Worm (Caenorhabditis elegans) whole organism, young adult: ENCODE data around the gene R02D5.7.

ENCODE experiments used
- Y53G8AR.9 ChIP-seq: fragments of 200-800 bp; sonication (Bioruptor generic); conservative IDR thresholded peaks from 2 replicates; pipeline ENCODE4 v1.3.6; 2022; ENCODE audit warnings: missing genetic modification reagents, missing genetic modification characterization, missing compliant biosample characterization
- Y67H2A.10 ChIP-seq: fragments of 200-800 bp; sonication (Bioruptor generic); conservative IDR thresholded peaks from 2 replicates; pipeline ENCODE4 v1.3.6; 2022; ENCODE audit warnings: missing genetic modification reagents, missing genetic modification characterization, missing compliant biosample characterization
- aptf-2 ChIP-seq: fragments of 200-800 bp; sonication (Bioruptor generic); conservative IDR thresholded peaks from 2 replicates; pipeline ENCODE4 v1.3.6; 2022; ENCODE audit warnings: missing genetic modification reagents, missing genetic modification characterization, missing compliant biosample characterization
- atf-7 ChIP-seq: sonication (generic microtip); optimal IDR thresholded peaks from 2 replicates; lab custom pipeline; 2017; ENCODE audit warnings: mild to moderate bottlenecking, missing genetic modification characterization, missing compliant biosample characterization
- cebp-1 ChIP-seq, 2 experiments: fragments of 200-800 bp in 1 of 2; sonication (Bioruptor generic) in 1 of 2; sonication (generic microtip) in 1 of 2; IDR thresholded peaks in 1 of 2; optimal IDR thresholded peaks in 1 of 2; 2 replicates each; pipeline versions ENCODE4 v1.3.6 to Lab custom; 2017 to 2022; ENCODE audit warnings: missing compliant biosample characterization in 2 of 2, missing genetic modification characterization in 2 of 2, mild to moderate bottlenecking in 1 of 2, missing genetic modification reagents in 1 of 2, moderate library complexity in 1 of 2
- lin-54 ChIP-seq: fragments of 200-800 bp; sonication (Bioruptor generic); optimal IDR thresholded peaks from 2 replicates; lab custom pipeline; 2018; ENCODE audit warnings: mild to moderate bottlenecking, missing genetic modification characterization, missing compliant biosample characterization
- rpc-1 ChIP-seq, 2 experiments: fragments of 150-350 bp in 1 of 2; sonication (generic microtip) in 1 of 2; optimal IDR thresholded peaks; 2 replicates each; lab custom pipeline; 2014 to 2018; ENCODE audit warnings: missing biosample characterization in 1 of 2, missing genetic modification characterization in 1 of 2, missing genetic modification reagents in 1 of 2, missing genotype in 1 of 2
- sdz-38 ChIP-seq: sonication (generic microtip); optimal IDR thresholded peaks from 2 replicates; lab custom pipeline; 2016; ENCODE audit warnings: missing genotype, missing genetic modification characterization, missing compliant biosample characterization
- snpc-1.3 ChIP-seq: sonication (generic microtip); optimal IDR thresholded peaks from 2 replicates; lab custom pipeline; 2017; ENCODE audit warnings: missing genetic modification characterization, mild to moderate bottlenecking, missing compliant biosample characterization, antibody characterized with exemption, moderate library complexity, missing genotype, missing genetic modification reagents; ENCODE audit not compliant: insufficient read depth
- unc-62 ChIP-seq: fragments of 150-350 bp; optimal IDR thresholded peaks from 2 replicates; lab custom pipeline; 2014; ENCODE audit warnings: missing biosample characterization, missing genetic modification reagents, missing genetic modification characterization
- ztf-26 ChIP-seq: sonication (generic microtip); optimal IDR thresholded peaks from 2 replicates; lab custom pipeline; 2017; ENCODE audit warnings: missing genetic modification characterization, missing compliant biosample characterization

ce11 chrV:14484582-14484981 is 3.3 kb upstream of the R02D5.7 start, which contains the start of gene R02D5.4:
- no peak for TF ChIP-seq unc-62
- no peak for TF ChIP-seq atf-7
- no peak for TF ChIP-seq Y53G8AR.9
- no peak for TF ChIP-seq snpc-1.3
- TF ChIP-seq lin-54 (GFP tag; lab: Kevin White, UChicago) = no peak
- TF ChIP-seq Y67H2A.10 (GFP tag; lab: Robert Waterston, UW) = no peak
- no peak for TF ChIP-seq sdz-38 (tag; lab: Kevin White, UChicago)
- TF ChIP-seq ztf-26 (tag; lab: Kevin White, UChicago) = no peak
- no peak for TF ChIP-seq cebp-1 (GFP tag; IDR thresholded peaks at IDR 0.05; lab: Robert Waterston, UW)
- TF ChIP-seq cebp-1 (tag; optimal IDR thresholded peaks at IDR 0.05; lab: Kevin White, UChicago) = no peak
- no peak for TF ChIP-seq rpc-1 (optimal IDR thresholded peaks at IDR 0.05; lab: Kevin White, UChicago)
- no peak for TF ChIP-seq rpc-1 (tag; optimal IDR thresholded peaks at IDR 0.05; lab: Kevin White, UChicago)
- no peak for TF ChIP-seq aptf-2 (GFP tag; lab: Robert Waterston, UW)
